Worm (Caenorhabditis elegans): ENCODE data around the gene rad-54.B.

rad-54.B gene

ce11 chrIV:16931077-16931476 lies 18.8 kb upstream of the rad-54.B start, which contains the start of gene Y116A8C.49:
TSS of gene Y116A8C.49 (minus strand) at chrIV:16931177.
- TF ChIP-seq tbx-11 (GFP tag; IDR thresholded peaks at IDR 0.05) (no peak), pes-1 (GFP tag; IDR thresholded peaks at IDR 0.05) (no peak)

- TF ChIP-seq hnd-1 (tag; optimal IDR thresholded peaks at IDR 0.05) (no peak), hmbx-1 (tag; optimal IDR thresholded peaks at IDR 0.05) (no peak), scrt-1 (GFP tag; IDR thresholded peaks at IDR 0.05) (no peak), tbx-37 (GFP tag; conservative IDR thresholded peaks at IDR 0.05) (no peak), tra-4 (tag; optimal IDR thresholded peaks at IDR 0.05) (no peak), flt-1 (GFP tag; IDR thresholded peaks at IDR 0.05) (no peak), hmg-4 (GFP tag; optimal IDR thresholded peaks at IDR 0.05) (no peak), ceh-13 (GFP tag; optimal IDR thresholded peaks at IDR 0.05) (no peak), ceh-36 (tag; optimal IDR thresholded peaks at IDR 0.05) (no peak), F13C5.2 (tag; optimal IDR thresholded peaks at IDR 0.05) (no peak), sea-1 (GFP tag; conservative IDR thresholded peaks at IDR 0.05) (no peak)
Measured at ce11 chrIV:16936053-16936452, 13.8 kb upstream of the rad-54.B start.

DNA sequence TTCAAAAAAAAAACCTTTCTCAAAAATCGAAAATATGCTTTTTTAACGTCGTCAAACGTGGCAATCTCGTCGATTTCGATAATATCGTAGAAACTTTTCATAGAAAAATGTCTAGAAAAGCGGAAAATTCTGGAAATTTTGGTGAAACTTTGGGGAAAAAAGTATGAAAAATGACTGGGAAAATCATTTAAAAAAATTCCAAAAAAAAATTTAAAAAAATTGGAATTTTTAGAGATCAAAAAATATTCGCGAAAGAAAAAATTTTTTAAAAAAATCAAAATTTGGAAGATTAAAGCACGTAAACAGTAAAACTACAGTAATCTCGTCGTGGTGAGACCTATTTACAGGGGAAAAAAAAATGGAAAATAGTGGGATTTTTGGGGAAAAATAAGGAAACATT lies 10.9 kb upstream of the rad-54.B start, which contains the start of gene Y116A8C.10:
Gene Y116A8C.10 (minus strand): TSS at position 101 of the 400 bp plus-strand sequence.
- TF ChIP-seq ama-1 (optimal IDR thresholded peaks at IDR 0.05): no peak

ce11 chrIV:16946746-16947145 lies 3.1 kb upstream of the rad-54.B start, which contains the start of the genes Y116A8C.9 and arf-6:
TSS of gene Y116A8C.9 (minus strand) at chrIV:16946800.
TSS of gene arf-6 (plus strand) at chrIV:16947120.
- TF ChIP-seq tbx-11 (GFP tag; IDR thresholded peaks at IDR 0.05): peak; percentile 53; the same call in 1 of the 2 replicates
- no peak for TF ChIP-seq ceh-13 (GFP tag; optimal IDR thresholded peaks at IDR 0.05)
- no peak for TF ChIP-seq hmbx-1 (tag; optimal IDR thresholded peaks at IDR 0.05)
- TF ChIP-seq ceh-36 (tag; optimal IDR thresholded peaks at IDR 0.05): peak; percentile 35
- 0 out of 2 replicates have a peak, but pooled peaks have one; percentile 14 for TF ChIP-seq flt-1 (GFP tag; IDR thresholded peaks at IDR 0.05)
- TF ChIP-seq hnd-1 (tag; optimal IDR thresholded peaks at IDR 0.05): peak; percentile 25
- TF ChIP-seq scrt-1 (GFP tag; IDR thresholded peaks at IDR 0.05): peak; percentile 77
- peak; percentile 74 for TF ChIP-seq pes-1 (GFP tag; IDR thresholded peaks at IDR 0.05)
- no peak for TF ChIP-seq sea-1 (GFP tag; conservative IDR thresholded peaks at IDR 0.05)
- TF ChIP-seq tbx-37 (GFP tag; conservative IDR thresholded peaks at IDR 0.05): no peak; the same call in 1 of the 2 replicates
- no peak for TF ChIP-seq ama-1 (optimal IDR thresholded peaks at IDR 0.05)
- no peak for TF ChIP-seq ets-7 (tag; optimal IDR thresholded peaks at IDR 0.05)
- no peak for TF ChIP-seq aly-1 (tag; optimal IDR thresholded peaks at IDR 0.05)
- TF ChIP-seq B0310.2 (tag; optimal IDR thresholded peaks at IDR 0.05): no peak
- no peak for TF ChIP-seq tra-4 (tag; optimal IDR thresholded peaks at IDR 0.05)
- TF ChIP-seq hmg-4 (GFP tag; optimal IDR thresholded peaks at IDR 0.05): peak; percentile 6
- TF ChIP-seq F13C5.2 (tag; optimal IDR thresholded peaks at IDR 0.05): peak; percentile 85

DNA sequence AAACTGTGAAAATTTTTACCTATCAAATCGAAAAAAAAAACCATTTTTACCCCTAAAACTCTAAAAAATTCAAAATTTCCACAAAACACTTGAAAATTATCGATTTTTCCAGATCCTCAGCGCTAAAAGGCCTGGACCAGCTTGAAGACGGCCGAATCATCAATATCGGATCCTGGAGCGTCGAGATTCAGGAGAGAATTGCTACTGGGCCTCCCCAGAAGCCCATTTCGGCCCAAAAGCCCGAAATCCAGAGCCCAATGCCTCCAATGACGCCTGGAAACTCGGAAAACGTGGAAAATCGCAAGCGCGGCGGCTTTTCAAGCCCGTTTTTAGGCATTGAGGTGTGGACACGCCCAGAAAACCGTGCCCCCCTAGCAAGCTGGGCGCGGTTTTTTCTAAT lies 2.5 kb downstream of the rad-54.B start:
- no peak for TF ChIP-seq ets-7 (tag; optimal IDR thresholded peaks at IDR 0.05)
- TF ChIP-seq aly-1 (tag; optimal IDR thresholded peaks at IDR 0.05): no peak
- TF ChIP-seq tra-4 (tag; optimal IDR thresholded peaks at IDR 0.05): no peak
- TF ChIP-seq scrt-1 (GFP tag; IDR thresholded peaks at IDR 0.05): no peak
- no peak for TF ChIP-seq pes-1 (GFP tag; IDR thresholded peaks at IDR 0.05)
- TF ChIP-seq ceh-36 (tag; optimal IDR thresholded peaks at IDR 0.05): no peak
- TF ChIP-seq ama-1 (optimal IDR thresholded peaks at IDR 0.05): no peak
- no peak for TF ChIP-seq tbx-37 (GFP tag; conservative IDR thresholded peaks at IDR 0.05)
- TF ChIP-seq flt-1 (GFP tag; IDR thresholded peaks at IDR 0.05): no peak
- TF ChIP-seq hnd-1 (tag; optimal IDR thresholded peaks at IDR 0.05): no peak
- no peak for TF ChIP-seq sea-1 (GFP tag; conservative IDR thresholded peaks at IDR 0.05)
- no peak for TF ChIP-seq hmg-4 (GFP tag; optimal IDR thresholded peaks at IDR 0.05)
- no peak for TF ChIP-seq F13C5.2 (tag; optimal IDR thresholded peaks at IDR 0.05)
- TF ChIP-seq ceh-13 (GFP tag; optimal IDR thresholded peaks at IDR 0.05): no peak
- no peak for TF ChIP-seq tbx-11 (GFP tag; IDR thresholded peaks at IDR 0.05)
- TF ChIP-seq B0310.2 (tag; optimal IDR thresholded peaks at IDR 0.05): no peak

ce11 chrIV:16962445-16962844 lies 12.6 kb downstream of the rad-54.B start:
- TF ChIP-seq sea-1 (GFP tag; conservative IDR thresholded peaks at IDR 0.05): no peak
- TF ChIP-seq scrt-1 (GFP tag; IDR thresholded peaks at IDR 0.05): no peak

DNA sequence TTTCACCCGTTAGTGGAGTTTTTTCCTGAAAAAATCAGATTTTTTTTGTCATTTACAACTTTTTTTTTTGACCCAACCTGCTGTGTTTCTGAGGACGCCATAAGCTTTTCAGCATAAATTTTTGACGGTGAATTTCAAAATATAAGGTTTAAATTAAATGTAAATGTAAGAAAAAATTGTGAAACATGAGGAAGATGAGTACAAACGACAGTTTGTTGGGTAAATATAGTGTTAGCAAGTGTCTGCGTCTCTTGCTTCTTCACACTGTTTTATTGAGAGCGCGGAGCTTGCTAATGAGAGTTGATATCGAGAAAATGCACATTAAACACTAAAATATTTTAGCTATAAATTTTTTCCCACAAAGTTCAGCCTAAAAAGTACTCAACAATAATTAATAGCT lies 20.5 kb downstream of the rad-54.B start, which contains the start of gene rom-3:
Gene rom-3 (minus strand): TSS at position 101 of the 400 bp plus-strand sequence.
- TF ChIP-seq tbx-11 (GFP tag; IDR thresholded peaks at IDR 0.05): no peak
- no peak for TF ChIP-seq ceh-36 (tag; optimal IDR thresholded peaks at IDR 0.05)
- no peak for TF ChIP-seq B0310.2 (tag; optimal IDR thresholded peaks at IDR 0.05)
- no peak for TF ChIP-seq hmbx-1 (tag; optimal IDR thresholded peaks at IDR 0.05)
- no peak for TF ChIP-seq flt-1 (GFP tag; IDR thresholded peaks at IDR 0.05)
- no peak for TF ChIP-seq ceh-13 (GFP tag; optimal IDR thresholded peaks at IDR 0.05)
- no peak for TF ChIP-seq aly-1 (tag; optimal IDR thresholded peaks at IDR 0.05)
- TF ChIP-seq hnd-1 (tag; optimal IDR thresholded peaks at IDR 0.05): no peak
- no peak for TF ChIP-seq tra-4 (tag; optimal IDR thresholded peaks at IDR 0.05)
- TF ChIP-seq tbx-37 (GFP tag; conservative IDR thresholded peaks at IDR 0.05): no peak
- no peak for TF ChIP-seq pes-1 (GFP tag; IDR thresholded peaks at IDR 0.05)
- no peak for TF ChIP-seq hmg-4 (GFP tag; optimal IDR thresholded peaks at IDR 0.05)
- no peak for TF ChIP-seq sea-1 (GFP tag; conservative IDR thresholded peaks at IDR 0.05)
- no peak for TF ChIP-seq ets-7 (tag; optimal IDR thresholded peaks at IDR 0.05)
- TF ChIP-seq ama-1 (optimal IDR thresholded peaks at IDR 0.05): no peak
- TF ChIP-seq scrt-1 (GFP tag; IDR thresholded peaks at IDR 0.05): no peak

DNA sequence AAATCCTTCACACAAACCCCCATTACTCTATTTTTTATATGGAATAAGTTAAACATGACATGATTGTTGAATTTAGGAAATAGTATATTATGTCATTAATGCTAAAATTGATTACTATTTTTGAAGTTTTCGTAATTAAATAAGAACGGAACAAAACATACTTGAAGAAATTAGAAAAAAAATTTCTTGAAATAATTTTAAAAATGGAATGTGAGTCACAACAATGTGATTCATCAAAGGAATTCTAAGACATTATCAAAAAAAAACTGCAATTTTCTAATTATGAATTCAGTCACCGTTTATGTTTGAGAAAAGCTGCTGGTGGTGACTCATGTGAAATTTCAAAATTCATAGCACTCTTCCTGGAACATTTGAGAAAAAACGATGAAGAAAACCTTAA lies 38.5 kb downstream of the rad-54.B start, which contains the start of gene nccd-1:
Gene nccd-1 (plus strand): TSS at position 301 of the 400 bp plus-strand sequence.
- no peak for TF ChIP-seq ets-7 (tag; optimal IDR thresholded peaks at IDR 0.05)
- no peak for TF ChIP-seq hmbx-1 (tag; optimal IDR thresholded peaks at IDR 0.05)
- no peak for TF ChIP-seq F13C5.2 (tag; optimal IDR thresholded peaks at IDR 0.05)
- TF ChIP-seq ama-1 (optimal IDR thresholded peaks at IDR 0.05): no peak
- TF ChIP-seq tra-4 (tag; optimal IDR thresholded peaks at IDR 0.05): no peak
- TF ChIP-seq ceh-36 (tag; optimal IDR thresholded peaks at IDR 0.05): no peak
- no peak for TF ChIP-seq tbx-11 (GFP tag; IDR thresholded peaks at IDR 0.05)
- TF ChIP-seq flt-1 (GFP tag; IDR thresholded peaks at IDR 0.05): no peak
- TF ChIP-seq aly-1 (tag; optimal IDR thresholded peaks at IDR 0.05): no peak
- TF ChIP-seq tbx-37 (GFP tag; conservative IDR thresholded peaks at IDR 0.05): no peak
- no peak for TF ChIP-seq scrt-1 (GFP tag; IDR thresholded peaks at IDR 0.05)
- no peak for TF ChIP-seq hmg-4 (GFP tag; optimal IDR thresholded peaks at IDR 0.05)
- no peak for TF ChIP-seq ceh-13 (GFP tag; optimal IDR thresholded peaks at IDR 0.05)
- TF ChIP-seq sea-1 (GFP tag; conservative IDR thresholded peaks at IDR 0.05): no peak
- TF ChIP-seq B0310.2 (tag; optimal IDR thresholded peaks at IDR 0.05): no peak
- no peak for TF ChIP-seq hnd-1 (tag; optimal IDR thresholded peaks at IDR 0.05)
- no peak for TF ChIP-seq pes-1 (GFP tag; IDR thresholded peaks at IDR 0.05)
